Fruit fly (Drosophila melanogaster) whole organism, embryonic: ENCODE results near the gene Tomosyn.

Experiments used
- Abd-B ChIP-seq: fragments of 200-800 bp; sonication (Bioruptor generic); optimal IDR thresholded peaks from 2 replicates; lab custom pipeline; 2018; ENCODE audit warnings: missing biosample characterization, mild to moderate bottlenecking, missing genetic modification characterization, moderate library complexity
- Ada2b ChIP-seq: fragments of 200-800 bp; sonication (Bioruptor generic); IDR thresholded peaks from 2 replicates; pipeline ENCODE4 v1.3.6; 2022; ENCODE audit warnings: missing biosample characterization, missing genetic modification characterization
- Atf6 ChIP-seq: fragments of 200-800 bp; sonication (Bioruptor generic); IDR thresholded peaks from 2 replicates; pipeline ENCODE4 v1.3.6; 2022; ENCODE audit warnings: missing biosample characterization, missing genetic modification characterization
- C15 ChIP-seq: fragments of 200-800 bp; sonication (Bioruptor generic); IDR thresholded peaks from 3 replicates; pipeline ENCODE4 v1.3.6; 2022; ENCODE audit warnings: missing biosample characterization, missing genetic modification characterization
- CG10543 ChIP-seq: fragments of 200-800 bp; sonication (Bioruptor generic); optimal IDR thresholded peaks from 3 replicates; lab custom pipeline; 2017; ENCODE audit warnings: missing biosample characterization, mild to moderate bottlenecking, missing genetic modification characterization, moderate library complexity
- CG11085 ChIP-seq: fragments of 200-800 bp; sonication (Bioruptor generic); IDR thresholded peaks from 2 replicates; pipeline ENCODE4 v1.3.6; 2022; ENCODE audit warnings: missing biosample characterization, missing genetic modification characterization
- CG11504 ChIP-seq: fragments of 200-800 bp; sonication (Bioruptor generic); optimal IDR thresholded peaks from 3 replicates; lab custom pipeline; 2019; ENCODE audit warnings: missing biosample characterization, mild to moderate bottlenecking, missing genetic modification characterization, moderate library complexity
- CG11723 ChIP-seq: fragments of 200-800 bp; sonication (Bioruptor generic); optimal IDR thresholded peaks from 2 replicates; lab custom pipeline; 2017; ENCODE audit warnings: missing biosample characterization, mild to moderate bottlenecking, missing genetic modification characterization
- CG12104 ChIP-seq: fragments of 200-800 bp; sonication (Bioruptor generic); optimal IDR thresholded peaks from 3 replicates; lab custom pipeline; 2016; ENCODE audit warnings: missing biosample characterization, missing genetic modification characterization
- CG12942 ChIP-seq: fragments of 200-800 bp; sonication (Bioruptor generic); optimal IDR thresholded peaks from 3 replicates; lab custom pipeline; 2016; ENCODE audit warnings: missing biosample characterization, missing genetic modification characterization
- CG13775 ChIP-seq: fragments of 200-800 bp; sonication (Bioruptor generic); optimal IDR thresholded peaks from 3 replicates; lab custom pipeline; 2017; ENCODE audit warnings: missing biosample characterization, mild to moderate bottlenecking, missing genetic modification characterization
- CG15601 ChIP-seq: fragments of 200-800 bp; sonication (Bioruptor generic); optimal IDR thresholded peaks from 3 replicates; lab custom pipeline; 2019; ENCODE audit warnings: missing biosample characterization, mild to moderate bottlenecking, missing genetic modification characterization, moderate library complexity
- CG16815 ChIP-seq: fragments of 200-800 bp; sonication (Bioruptor generic); optimal IDR thresholded peaks from 3 replicates; lab custom pipeline; 2017; ENCODE audit warnings: missing biosample characterization, mild to moderate bottlenecking, missing genetic modification characterization
- CG17186 ChIP-seq: fragments of 200-800 bp; sonication (Bioruptor generic); optimal IDR thresholded peaks from 3 replicates; lab custom pipeline; 2017; ENCODE audit warnings: missing biosample characterization, missing genetic modification reagents, missing genetic modification characterization
- CG17359 ChIP-seq: fragments of 200-800 bp; sonication (Bioruptor generic); optimal IDR thresholded peaks from 3 replicates; lab custom pipeline; 2018; ENCODE audit warnings: missing biosample characterization, mild to moderate bottlenecking, missing genetic modification characterization, moderate library complexity
- CG17612 ChIP-seq: fragments of 200-800 bp; sonication (Bioruptor generic); IDR thresholded peaks from 2 replicates; pipeline ENCODE4 v1.3.6; 2022; ENCODE audit warnings: missing biosample characterization, missing genetic modification characterization
- CG2116 ChIP-seq: fragments of 200-800 bp; sonication (Bioruptor generic); optimal IDR thresholded peaks from 3 replicates; lab custom pipeline; 2018; ENCODE audit warnings: missing biosample characterization, mild to moderate bottlenecking, missing genetic modification characterization
- CG2202 ChIP-seq: fragments of 200-800 bp; sonication (Bioruptor generic); optimal IDR thresholded peaks from 2 replicates; lab custom pipeline; 2018; ENCODE audit warnings: missing biosample characterization, mild to moderate bottlenecking, missing genetic modification characterization
- CG4360 ChIP-seq: fragments of 200-800 bp; sonication (Bioruptor generic); IDR thresholded peaks from 2 replicates; pipeline ENCODE4 v1.3.6; 2022; ENCODE audit warnings: missing biosample characterization, missing genetic modification characterization
- CG4404 ChIP-seq: fragments of 200-800 bp; sonication (Bioruptor generic); IDR thresholded peaks from 2 replicates; pipeline ENCODE4 v1.3.6; 2022; ENCODE audit warnings: missing biosample characterization, missing genetic modification characterization
- CG7271 ChIP-seq: fragments of 200-800 bp; sonication (Bioruptor generic); optimal IDR thresholded peaks from 2 replicates; lab custom pipeline; 2018; ENCODE audit warnings: missing biosample characterization, mild to moderate bottlenecking, missing genetic modification characterization, moderate library complexity
- Dfd ChIP-seq, 2 experiments: fragments of >200 bp; optimal IDR thresholded peaks; 2 replicates each; lab custom pipeline; 2017; ENCODE audit warnings: missing biosample characterization in 2 of 2, missing genetic modification characterization in 2 of 2
- Doc3 ChIP-seq: fragments of 200-800 bp; sonication (Bioruptor generic); IDR thresholded peaks from 3 replicates; pipeline ENCODE4 v1.3.6; 2022; ENCODE audit warnings: missing biosample characterization, missing genetic modification characterization; ENCODE audit not compliant: partially characterized antibody
- Ets65A ChIP-seq: fragments of 200-800 bp; sonication (Bioruptor generic); peaks from one replicate; lab custom pipeline; 2016; ENCODE audit warnings: missing biosample characterization, missing genetic modification characterization
- HLH54F ChIP-seq: fragments of 200-800 bp; sonication (Bioruptor generic); optimal IDR thresholded peaks from 3 replicates; lab custom pipeline; 2016; ENCODE audit warnings: missing biosample characterization, missing genetic modification characterization
- Hey ChIP-seq: fragments of 200-800 bp; sonication (Bioruptor generic); optimal IDR thresholded peaks from 3 replicates; lab custom pipeline; 2018; ENCODE audit warnings: missing biosample characterization, mild to moderate bottlenecking, missing genetic modification characterization
- Hr78 ChIP-seq, 2 experiments: fragments of 200-800 bp in 1 of 2; fragments of >200 bp in 1 of 2; sonication (Bioruptor generic) in 1 of 2; optimal IDR thresholded peaks; 2 replicates each; lab custom pipeline; 2017 to 2019; ENCODE audit warnings: missing biosample characterization in 2 of 2, missing genetic modification characterization in 2 of 2, mild to moderate bottlenecking in 1 of 2, moderate library complexity in 1 of 2
- Rfx ChIP-seq: fragments of 200-800 bp; sonication (Bioruptor generic); IDR thresholded peaks from 2 replicates; pipeline ENCODE4 v1.3.6; 2022; ENCODE audit warnings: missing biosample characterization, missing genetic modification characterization
- Six4 ChIP-seq: fragments of 200-800 bp; sonication (Bioruptor generic); optimal IDR thresholded peaks from 2 replicates; lab custom pipeline; 2016; ENCODE audit warnings: missing biosample characterization, missing genetic modification characterization
- aop ChIP-seq: fragments of 200-800 bp; sonication (Bioruptor generic); IDR thresholded peaks from 2 replicates; pipeline ENCODE4 v1.3.6; 2022; ENCODE audit warnings: missing biosample characterization, missing genetic modification characterization
- ase ChIP-seq: fragments of 200-800 bp; sonication (Bioruptor generic); IDR thresholded peaks from 3 replicates; pipeline ENCODE4 v1.3.6; 2022; ENCODE audit warnings: missing biosample characterization, missing genetic modification characterization
- az2 ChIP-seq: fragments of 200-800 bp; sonication (Bioruptor generic); optimal IDR thresholded peaks from 3 replicates; lab custom pipeline; 2016; ENCODE audit warnings: missing biosample characterization, missing genetic modification characterization
- bigmax ChIP-seq: fragments of 200-800 bp; sonication (Bioruptor generic); optimal IDR thresholded peaks from 2 replicates; lab custom pipeline; 2018; ENCODE audit warnings: missing biosample characterization, mild to moderate bottlenecking, missing genetic modification characterization
- cg ChIP-seq: fragments of 200-800 bp; sonication (Bioruptor generic); optimal IDR thresholded peaks from 3 replicates; lab custom pipeline; 2019; ENCODE audit warnings: missing biosample characterization, mild to moderate bottlenecking, missing genetic modification characterization, moderate library complexity
- ci ChIP-seq: fragments of 200-800 bp; sonication (Bioruptor generic); IDR thresholded peaks from 3 replicates; pipeline ENCODE4 v1.3.6; 2022; ENCODE audit warnings: missing biosample characterization, missing genetic modification characterization
- dm ChIP-seq: fragments of 200-800 bp; sonication (Bioruptor generic); optimal IDR thresholded peaks from 3 replicates; lab custom pipeline; 2016; ENCODE audit warnings: missing biosample characterization, missing genetic modification characterization
- dysf ChIP-seq: fragments of 200-800 bp; sonication (Bioruptor generic); IDR thresholded peaks from 3 replicates; pipeline ENCODE4 v1.3.6; 2022; ENCODE audit warnings: missing biosample characterization, missing genetic modification characterization
- h ChIP-seq: fragments of >200 bp; optimal IDR thresholded peaks from 2 replicates; lab custom pipeline; 2017
- ham ChIP-seq: fragments of 200-800 bp; sonication (Bioruptor generic); IDR thresholded peaks from 2 replicates; pipeline ENCODE4 v1.3.6; 2022; ENCODE audit warnings: missing biosample characterization, missing genetic modification characterization
- hkb ChIP-seq, 2 experiments: fragments of 200-800 bp in 1 of 2; fragments of >200 bp in 1 of 2; sonication (Bioruptor generic) in 1 of 2; IDR thresholded peaks in 1 of 2; optimal IDR thresholded peaks in 1 of 2; 2 replicates each; pipeline versions ENCODE4 v1.3.6 to Lab custom; 2017 to 2022; ENCODE audit warnings: missing biosample characterization in 1 of 2, missing genetic modification characterization in 1 of 2
- insv ChIP-seq, 2 experiments: fragments of 200-800 bp; sonication (Bioruptor generic); optimal IDR thresholded peaks; 3 replicates each; lab custom pipeline; 2016 to 2018; ENCODE audit warnings: missing biosample characterization in 2 of 2, missing genetic modification characterization in 2 of 2
- jumu ChIP-seq: fragments of 200-800 bp; sonication (Bioruptor generic); optimal IDR thresholded peaks from 3 replicates; lab custom pipeline; 2016; ENCODE audit warnings: missing biosample characterization, missing genetic modification characterization
- org-1 ChIP-seq: fragments of 200-800 bp; sonication (Bioruptor generic); optimal IDR thresholded peaks from 2 replicates; lab custom pipeline; 2017; ENCODE audit warnings: missing biosample characterization, missing genetic modification characterization
- prd ChIP-seq, 3 experiments: fragments of >200 bp in 2 of 3; fragments of 200-800 bp in 1 of 3; sonication (Bioruptor generic) in 1 of 3; optimal IDR thresholded peaks in 2 of 3; IDR thresholded peaks in 1 of 3; 2 replicates in 2 of 3; 3 replicates in 1 of 3; pipeline versions ENCODE4 v1.3.6 to Lab custom; 2017 to 2022; ENCODE audit warnings: missing biosample characterization in 1 of 3, missing genetic modification characterization in 1 of 3
- sim ChIP-seq: fragments of 200-800 bp; sonication (Bioruptor generic); IDR thresholded peaks from 2 replicates; pipeline ENCODE4 v1.3.6; 2022; ENCODE audit warnings: missing biosample characterization, missing genetic modification characterization
- unc-4 ChIP-seq: fragments of 200-800 bp; sonication (Bioruptor generic); IDR thresholded peaks from 2 replicates; pipeline ENCODE4 v1.3.6; 2022; ENCODE audit warnings: missing biosample characterization, missing genetic modification characterization; ENCODE audit not compliant: partially characterized antibody
- vnd ChIP-seq: fragments of 200-800 bp; sonication (Bioruptor generic); IDR thresholded peaks from 3 replicates; pipeline ENCODE4 v1.3.6; 2022; ENCODE audit warnings: missing biosample characterization, missing genetic modification characterization; ENCODE audit not compliant: partially characterized antibody
- wor ChIP-seq: fragments of 200-800 bp; sonication (Bioruptor generic); IDR thresholded peaks from 2 replicates; pipeline ENCODE4 v1.3.6; 2022; ENCODE audit warnings: missing biosample characterization, missing genetic modification characterization

Tomosyn gene

DNA sequence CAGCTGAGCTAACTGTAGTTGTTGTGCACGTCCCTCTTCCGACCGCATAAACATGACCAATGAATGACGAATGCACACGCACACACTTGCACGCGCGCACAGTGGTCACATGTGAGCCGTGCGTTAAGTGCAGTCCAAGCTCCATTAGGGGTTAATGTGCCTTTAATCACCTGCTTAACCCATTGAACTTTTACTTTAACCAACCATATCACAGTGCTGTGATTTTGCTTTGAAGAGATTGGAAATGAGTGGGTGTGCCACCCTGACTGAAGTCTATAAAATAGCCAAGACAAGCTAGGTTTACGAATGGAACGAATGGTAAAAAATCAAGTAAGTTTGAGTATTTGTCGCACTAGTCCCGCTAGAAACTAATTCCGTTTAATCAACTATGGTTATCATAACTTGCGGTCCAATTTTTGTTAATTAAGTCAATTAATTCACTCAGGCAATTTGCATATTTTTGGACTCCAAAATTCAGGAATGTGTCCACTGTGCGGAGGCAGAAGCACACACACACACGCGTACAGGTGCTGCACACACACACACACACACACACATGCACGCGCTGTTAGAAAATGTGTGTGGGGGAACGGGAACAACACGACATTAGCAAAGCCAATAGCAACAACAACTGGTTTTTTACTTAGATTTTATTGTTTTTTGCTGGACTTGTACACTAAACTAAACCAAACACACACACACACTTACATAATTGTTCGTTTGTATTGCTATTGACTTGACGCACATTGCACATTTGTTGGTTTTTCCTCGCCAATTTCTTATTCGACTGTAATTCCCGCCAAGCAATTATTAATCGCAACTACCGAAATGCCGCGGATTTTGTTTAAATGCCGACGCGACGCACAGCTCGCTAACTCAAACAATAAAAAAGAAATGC is 39.9 kb upstream of the Tomosyn start (continued):
- TF ChIP-seq Ets65A (peak; percentile 93), az2 (peak; percentile 35), ase (GFP tag; lab: Robert Waterston, UW) (no peak), HLH54F (peak; percentile 1), ham (no peak), CG12942 (GFP tag; lab: Kevin White, UChicago) (peak; percentile 26), CG12104 (GFP tag; lab: Kevin White, UChicago) (peak; percentile 48), CG17612 (GFP tag; lab: Robert Waterston, UW) (no peak), hkb (optimal IDR thresholded peaks at IDR 0.05; lab: Kevin White, UChicago) (no peak), hkb (GFP tag; IDR thresholded peaks at IDR 0.05; lab: Robert Waterston, UW) (no peak), aop (no peak), sim (GFP tag; lab: Robert Waterston, UW) (no peak), org-1 (GFP tag; lab: Kevin White, UChicago) (peak; percentile 56), bigmax (no peak), ci (GFP tag; lab: Robert Waterston, UW) (no peak; the same call in 1 of the 3 replicates), Doc3 (no peak), CG11723 (GFP tag; lab: Kevin White, UChicago) (peak; percentile 12), dysf (GFP tag; lab: Robert Waterston, UW) (0 out of 3 replicates have a peak, but pooled peaks have one; percentile 41), Abd-B (GFP tag; lab: Kevin White, UChicago) (no peak), CG16815 (GFP tag; lab: Kevin White, UChicago) (peak; percentile 50), Atf6 (GFP tag; lab: Robert Waterston, UW) (no peak), Dfd (GFP tag; optimal IDR thresholded peaks at IDR 0.05; lab: Kevin White, UChicago) (no peak), C15 (no peak), vnd (GFP tag; lab: Robert Waterston, UW) (no peak), h (no peak), unc-4 (GFP tag; lab: Robert Waterston, UW) (no peak), Six4 (GFP tag; lab: Kevin White, UChicago) (peak; percentile 67), CG4360 (GFP tag; lab: Robert Waterston, UW) (peak; percentile 60), CG10543 (GFP tag; lab: Kevin White, UChicago) (peak; percentile 52), Hey (no peak), CG7271 (tag; lab: Kevin White, UChicago) (no peak), CG13775 (GFP tag; lab: Kevin White, UChicago) (peak; percentile 59), Ada2b (GFP tag; lab: Robert Waterston, UW) (no peak), CG17186 (GFP tag; lab: Kevin White, UChicago) (no peak), cg (peak; percentile 96), Hr78 (GFP tag; optimal IDR thresholded peaks at IDR 0.05; lab: Kevin White, UChicago) (peak in 1 of 2 experiments; percentile 66), CG4404 (GFP tag; lab: Robert Waterston, UW) (peak; percentile 24; the same call in 1 of the 2 replicates), CG2202 (tag; lab: Kevin White, UChicago) (no peak), wor (GFP tag; lab: Robert Waterston, UW) (no peak), CG17359 (tag; lab: Kevin White, UChicago) (no peak), Rfx (0 out of 2 replicates have a peak, but pooled peaks have one; percentile 9), insv (GFP tag; optimal IDR thresholded peaks at IDR 0.05; lab: Kevin White, UChicago) (no peak), jumu (GFP tag; lab: Kevin White, UChicago) (peak; percentile 35), CG11085 (GFP tag; lab: Robert Waterston, UW) (peak; percentile 17; the same call in 1 of the 2 replicates), CG11504 (peak; percentile 66), CG15601 (tag; lab: Kevin White, UChicago) (no peak), prd (optimal IDR thresholded peaks at IDR 0.05; lab: Kevin White, UChicago) (no peak), prd (GFP tag; IDR thresholded peaks at IDR 0.05; lab: Robert Waterston, UW) (no peak; the same call in 2 of the 3 replicates), CG2116 (GFP tag; lab: Kevin White, UChicago) (no peak), dm (GFP tag; lab: Kevin White, UChicago) (no peak)
